Worm (Caenorhabditis elegans): ENCODE results near the gene rfth-1.

ce11 chrIV:4477009-4477471 lies 34.1 kb downstream of the rfth-1 start, which contains the start of gene M01H9.3:
- TF ChIP-seq flt-1 (GFP tag; IDR thresholded peaks at IDR 0.05) (no peak), tbx-11 (GFP tag; IDR thresholded peaks at IDR 0.05) (no peak), ceh-13 (GFP tag; optimal IDR thresholded peaks at IDR 0.05) (no peak), F13C5.2 (tag; optimal IDR thresholded peaks at IDR 0.05) (no peak), ama-1 (optimal IDR thresholded peaks at IDR 0.05) (no peak), sea-1 (GFP tag; conservative IDR thresholded peaks at IDR 0.05) (no peak), pes-1 (GFP tag; IDR thresholded peaks at IDR 0.05) (no peak), hnd-1 (tag; optimal IDR thresholded peaks at IDR 0.05) (no peak), ets-7 (tag; optimal IDR thresholded peaks at IDR 0.05) (no peak), tra-4 (tag; optimal IDR thresholded peaks at IDR 0.05) (no peak), ceh-36 (tag; optimal IDR thresholded peaks at IDR 0.05) (no peak)

Data from whole organism, early embryonic.